Fruit fly (Drosophila melanogaster): ENCODE results near the gene INPP5E.

The INPP5E gene

dm6 chr3L:12275572-12276042, 1.8 kb upstream of the INPP5E start (continued):
- TF ChIP-seq Ssrp (tag; optimal IDR thresholded peaks at IDR 0.05) (peak; percentile 30), sqz (GFP tag; optimal IDR thresholded peaks at IDR 0.05) (peak; percentile 8), hkb (optimal IDR thresholded peaks at IDR 0.05) (no peak), hkb (GFP tag; IDR thresholded peaks at IDR 0.05) (0 out of 2 replicates have a peak, but pooled peaks have one; percentile 29), CG8924 (tag; optimal IDR thresholded peaks at IDR 0.05) (peak; percentile 45), Sox100B (GFP tag; optimal IDR thresholded peaks at IDR 0.05) (peak; percentile 46), Poxn (GFP tag; IDR thresholded peaks at IDR 0.05) (no peak), CG15601 (tag; optimal IDR thresholded peaks at IDR 0.05) (peak; percentile 6), Bgb (GFP tag; IDR thresholded peaks at IDR 0.05; ENCODE audit: partially characterized antibody) (no peak), Hr51 (GFP tag; optimal IDR thresholded peaks at IDR 0.05) (peak in 1 of 2 experiments; percentile 51), vvl (GFP tag; IDR thresholded peaks at IDR 0.05) (0 out of 2 replicates have a peak, but pooled peaks have one; percentile 8), CG18599 (GFP tag; optimal IDR thresholded peaks at IDR 0.05) (peak; percentile 47), unpg (GFP tag; optimal IDR thresholded peaks at IDR 0.05) (peak; percentile 26), CG10267 (tag; optimal IDR thresholded peaks at IDR 0.05) (peak; percentile 38), HLH3B (GFP tag; IDR thresholded peaks at IDR 0.05) (0 out of 2 replicates have a peak, but pooled peaks have one; percentile 7), cwo (GFP tag; optimal IDR thresholded peaks at IDR 0.05) (peak; percentile 16), az2 (GFP tag; optimal IDR thresholded peaks at IDR 0.05) (peak; percentile 40), exex (tag; optimal IDR thresholded peaks at IDR 0.05) (peak; percentile 42), CG17359 (tag; optimal IDR thresholded peaks at IDR 0.05) (peak; percentile 9), phol (tag; optimal IDR thresholded peaks at IDR 0.05) (peak; percentile 44), Deaf1 (tag; optimal IDR thresholded peaks at IDR 0.05) (no peak), Taf1 (GFP tag; IDR thresholded peaks at IDR 0.05) (no peak), gfzf (GFP tag; optimal IDR thresholded peaks at IDR 0.05) (no peak), Vsx1 (GFP tag; optimal IDR thresholded peaks at IDR 0.05) (peak; percentile 22), nmo (GFP tag; optimal IDR thresholded peaks at IDR 0.05) (peak; percentile 33), CG11247 (GFP tag; IDR thresholded peaks at IDR 0.05) (no peak), CG4360 (GFP tag; IDR thresholded peaks at IDR 0.05) (no peak), Nf-YB (GFP tag; optimal IDR thresholded peaks at IDR 0.05) (peak; percentile 28), CG3281 (GFP tag; optimal IDR thresholded peaks at IDR 0.05) (peak; percentile 39), sens (GFP tag) (peak; percentile 38), CG17829 (tag; optimal IDR thresholded peaks at IDR 0.05) (peak; percentile 5), lab (GFP tag; optimal IDR thresholded peaks at IDR 0.05) (peak; percentile 17), Rx (GFP tag; IDR thresholded peaks at IDR 0.05) (no peak), slbo (GFP tag; IDR thresholded peaks at IDR 0.05) (0 out of 2 replicates have a peak, but pooled peaks have one; percentile 14), CG10979 (tag; optimal IDR thresholded peaks at IDR 0.05) (peak; percentile 38), NFAT (GFP tag; IDR thresholded peaks at IDR 0.05) (no peak), lola (GFP tag; optimal IDR thresholded peaks at IDR 0.05) (peak in 1 of 3 experiments; percentile 3), CoRest (tag; optimal IDR thresholded peaks at IDR 0.05) (peak; percentile 43), CG32532 (GFP tag; IDR thresholded peaks at IDR 0.05) (peak; percentile 44; the same call in 1 of the 2 replicates), CG11504 (tag; optimal IDR thresholded peaks at IDR 0.05) (peak; percentile 59), sug (tag; optimal IDR thresholded peaks at IDR 0.05) (peak; percentile 29), CG12391 (tag; optimal IDR thresholded peaks at IDR 0.05) (peak; percentile 56), CG2712 (tag; optimal IDR thresholded peaks at IDR 0.05) (peak; percentile 58), CG17361 (GFP tag; IDR thresholded peaks at IDR 0.05) (peak; percentile 54; the same call in 2 of the 3 replicates), dmrt99B (tag; optimal IDR thresholded peaks at IDR 0.05) (peak; percentile 46), Xrp1 (GFP tag; IDR thresholded peaks at IDR 0.05) (peak; percentile 36)

All from whole organism, embryonic.